Fruit fly (Drosophila melanogaster): ENCODE measurements around the gene CG33080.

Gene CG33080

DNA sequence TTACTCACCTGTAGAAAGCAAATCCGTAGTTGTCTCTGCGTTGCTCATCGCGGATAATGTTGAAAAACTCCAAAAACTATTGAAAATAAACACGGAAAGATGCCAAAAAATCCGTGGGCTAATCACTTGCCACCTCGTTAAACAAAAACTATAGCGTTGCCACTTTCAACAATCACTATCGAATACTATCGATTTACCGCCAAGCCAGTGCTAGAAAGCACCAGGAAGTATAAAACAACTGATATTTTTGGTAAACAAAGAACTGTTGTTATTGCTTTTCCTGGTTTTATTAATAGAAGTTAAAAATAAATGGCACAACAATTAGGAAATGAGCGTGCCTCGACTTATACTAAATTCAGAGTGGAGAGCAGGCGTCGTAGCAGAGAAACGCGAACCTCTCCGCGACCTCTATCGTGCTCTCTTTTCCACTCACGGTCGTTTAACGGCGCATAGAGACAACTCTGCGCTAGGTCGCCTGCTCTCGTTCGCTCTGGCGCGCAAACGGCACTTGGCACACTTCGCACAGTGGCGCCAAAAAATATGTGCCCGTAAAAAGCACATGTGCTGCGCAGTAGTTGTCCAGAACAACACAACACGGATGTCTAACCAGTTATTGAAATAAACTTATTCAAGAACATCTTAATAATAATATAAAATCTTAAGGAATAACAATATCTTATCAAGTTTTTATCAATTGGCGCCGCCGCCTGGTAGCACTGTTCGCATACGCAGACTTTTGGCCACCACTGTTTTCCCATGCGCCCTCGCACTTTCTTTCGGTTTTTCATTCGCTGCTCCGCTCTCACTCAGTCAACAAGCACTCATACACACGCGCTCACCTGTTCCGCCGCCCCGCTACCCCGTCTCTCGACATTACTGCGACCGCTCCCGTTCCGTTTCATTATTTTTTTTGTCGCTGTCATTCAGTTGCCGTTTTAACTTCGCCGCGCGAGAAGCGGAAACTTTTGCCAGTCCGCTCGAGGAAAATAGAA lies 37.6 kb upstream of the CG33080 start, which contains the start of the genes lin-52 and CG15771 (continued):
- peak; percentile 86 for TF ChIP-seq psq (GFP tag; optimal IDR thresholded peaks at IDR 0.05)
- peak; percentile 90 for TF ChIP-seq Rx (GFP tag; IDR thresholded peaks at IDR 0.05)
- TF ChIP-seq CG17802 (tag; optimal IDR thresholded peaks at IDR 0.05) = peak; percentile 44
- TF ChIP-seq CG10209 (GFP tag; optimal IDR thresholded peaks at IDR 0.05) = peak; percentile 94
- no peak for TF ChIP-seq CG14860 (GFP tag; IDR thresholded peaks at IDR 0.05; ENCODE audit: partially characterized antibody)
- peak; percentile 90 for TF ChIP-seq CG18476 (GFP tag; optimal IDR thresholded peaks at IDR 0.05)
- TF ChIP-seq Spps (tag; optimal IDR thresholded peaks at IDR 0.05) = peak; percentile 84
- TF ChIP-seq wek (GFP tag; optimal IDR thresholded peaks at IDR 0.05) = peak; percentile 55
- TF ChIP-seq CG12219 (GFP tag; optimal IDR thresholded peaks at IDR 0.05) = peak; percentile 92
- peak; percentile 93 for TF ChIP-seq danr (GFP tag; IDR thresholded peaks at IDR 0.05)
- TF ChIP-seq dan (GFP tag; IDR thresholded peaks at IDR 0.05) = peak; percentile 86
- TF ChIP-seq CG8478 (optimal IDR thresholded peaks at IDR 0.05) = peak; percentile 6
- peak; percentile 76 for TF ChIP-seq CG3065 (GFP tag; optimal IDR thresholded peaks at IDR 0.05)
- peak; percentile 88 for TF ChIP-seq CrebB (tag; optimal IDR thresholded peaks at IDR 0.05)
- peak; percentile 64 for TF ChIP-seq Myb (GFP tag; optimal IDR thresholded peaks at IDR 0.05)
- TF ChIP-seq org-1 (GFP tag; optimal IDR thresholded peaks at IDR 0.05) = peak; percentile 94
- peak; percentile 18 for TF ChIP-seq p53 (GFP tag; optimal IDR thresholded peaks at IDR 0.05)
- TF ChIP-seq pros (GFP tag; optimal IDR thresholded peaks at IDR 0.05) = peak; percentile 89
- TF ChIP-seq D19B (GFP tag; optimal IDR thresholded peaks at IDR 0.05) = peak; percentile 89
- TF ChIP-seq CG2202 (tag; optimal IDR thresholded peaks at IDR 0.05) = peak; percentile 90
- peak; percentile 83 for TF ChIP-seq Nf-YB (GFP tag; optimal IDR thresholded peaks at IDR 0.05)
- TF ChIP-seq lov (optimal IDR thresholded peaks at IDR 0.05) = no peak
- peak; percentile 86 for TF ChIP-seq lov (GFP tag; IDR thresholded peaks at IDR 0.05)
- TF ChIP-seq CG17361 (GFP tag; IDR thresholded peaks at IDR 0.05) = peak; percentile 93
- peak; percentile 55 for TF ChIP-seq Bdp1 (GFP tag; optimal IDR thresholded peaks at IDR 0.05)
- TF ChIP-seq CG4707 (GFP tag; optimal IDR thresholded peaks at IDR 0.05) = peak; percentile 86
- peak; percentile 94 for TF ChIP-seq al (GFP tag; IDR thresholded peaks at IDR 0.05)
- no peak for TF ChIP-seq eve (GFP tag; optimal IDR thresholded peaks at IDR 0.05)
- TF ChIP-seq ap (GFP tag; IDR thresholded peaks at IDR 0.05) = peak; percentile 90
- peak; percentile 91 for TF ChIP-seq H15 (GFP tag; IDR thresholded peaks at IDR 0.05)
- TF ChIP-seq Lpt (GFP tag; optimal IDR thresholded peaks at IDR 0.05) = no peak
- peak; percentile 96 for TF ChIP-seq CG2712 (tag; optimal IDR thresholded peaks at IDR 0.05)
- peak; percentile 89 for TF ChIP-seq CG16779 (GFP tag; IDR thresholded peaks at IDR 0.05)
- peak; percentile 87 for TF ChIP-seq chm (GFP tag; IDR thresholded peaks at IDR 0.05)
- TF ChIP-seq CG18262 (tag; optimal IDR thresholded peaks at IDR 0.05) = peak; percentile 94
- TF ChIP-seq CG13775 (GFP tag; optimal IDR thresholded peaks at IDR 0.05) = peak; percentile 96
- peak; percentile 97 for TF ChIP-seq dmrt99B (tag; optimal IDR thresholded peaks at IDR 0.05)
- peak; percentile 79 for TF ChIP-seq CG16863 (GFP tag; optimal IDR thresholded peaks at IDR 0.05)
- TF ChIP-seq CG33557 (GFP tag; optimal IDR thresholded peaks at IDR 0.05) = peak; percentile 94
- peak; percentile 94 for TF ChIP-seq caup (GFP tag; optimal IDR thresholded peaks at IDR 0.05; ENCODE audit: severe bottlenecking)
- peak; percentile 67 for TF ChIP-seq bab2 (GFP tag; optimal IDR thresholded peaks at IDR 0.05)
- peak; percentile 39 for TF ChIP-seq CG7745 (tag; optimal IDR thresholded peaks at IDR 0.05)
- peak; percentile 83 for TF ChIP-seq vfl (GFP tag; optimal IDR thresholded peaks at IDR 0.05)
- peak; percentile 92 for TF ChIP-seq tin (GFP tag; optimal IDR thresholded peaks at IDR 0.05)
- TF ChIP-seq Asciz (GFP tag; optimal IDR thresholded peaks at IDR 0.05) = peak; percentile 91
- TF ChIP-seq CG30403 (GFP tag; optimal IDR thresholded peaks at IDR 0.05) = peak; percentile 94
- TF ChIP-seq CG11093 (GFP tag; IDR thresholded peaks at IDR 0.05) = peak; percentile 96
- peak; percentile 90 for TF ChIP-seq CG30431 (GFP tag; optimal IDR thresholded peaks at IDR 0.05)
- TF ChIP-seq CG7556 (GFP tag; optimal IDR thresholded peaks at IDR 0.05) = peak; percentile 97

All from whole organism, embryonic.